Worm (Caenorhabditis elegans): ENCODE measurements around the gene spk-1.
A peak's percentile ranks its signal among the peaks of the same experiment; 100 is the strongest.

- TF ChIP-seq blmp-1 (tag; optimal IDR thresholded peaks at IDR 0.05), result peak; percentile 69
- TF ChIP-seq nhr-28 (tag; optimal IDR thresholded peaks at IDR 0.05), result no peak
- no peak for TF ChIP-seq pqm-1 (tag; optimal IDR thresholded peaks at IDR 0.05)
- peak; percentile 8 for TF ChIP-seq sox-4 (tag; optimal IDR thresholded peaks at IDR 0.05)
- no peak for TF ChIP-seq unc-62 (GFP tag; optimal IDR thresholded peaks at IDR 0.05)
- peak; percentile 99 for TF ChIP-seq lsy-2 (tag; optimal IDR thresholded peaks at IDR 0.05)
Measured at ce11 chrIII:9455980-9456658, at the start of gene spk-1, which contains the start of gene rheb-1.

All from whole organism, L1 larva.